Fruit fly (Drosophila melanogaster): Measurements from ENCODE around the gene Taf4.

The Taf4 gene

dm6 chr3L:16139131-16139530 lies 26.1 kb downstream of the Taf4 start (continued):
- TF ChIP-seq CG11696 (GFP tag; IDR thresholded peaks at IDR 0.05) (no peak), trem (tag; optimal IDR thresholded peaks at IDR 0.05) (peak; percentile 69), HmgZ (tag; optimal IDR thresholded peaks at IDR 0.05) (peak; percentile 42), Drgx (GFP tag; IDR thresholded peaks at IDR 0.05) (no peak), Xrp1 (GFP tag; IDR thresholded peaks at IDR 0.05) (no peak), Sry-β (GFP tag; optimal IDR thresholded peaks at IDR 0.05) (no peak), Deaf1 (tag; optimal IDR thresholded peaks at IDR 0.05) (no peak), Antp (GFP tag; optimal IDR thresholded peaks at IDR 0.05) (no peak), usp (GFP tag; optimal IDR thresholded peaks at IDR 0.05) (no peak), CG15514 (GFP tag; optimal IDR thresholded peaks at IDR 0.05) (peak; percentile 51), CG15479 (GFP tag; optimal IDR thresholded peaks at IDR 0.05) (no peak), CG10267 (tag; optimal IDR thresholded peaks at IDR 0.05) (peak; percentile 31), CG17186 (GFP tag; optimal IDR thresholded peaks at IDR 0.05) (peak; percentile 20), CG9797 (GFP tag; optimal IDR thresholded peaks at IDR 0.05) (peak; percentile 9), stwl (tag; optimal IDR thresholded peaks at IDR 0.05) (peak; percentile 58), Stat92E (GFP tag; optimal IDR thresholded peaks at IDR 0.05) (no peak), CG17612 (GFP tag; IDR thresholded peaks at IDR 0.05) (no peak), HLH4C (GFP tag; IDR thresholded peaks at IDR 0.05; ENCODE audit: partially characterized antibody) (peak; percentile 44; the same call in 1 of the 3 replicates), Spps (tag; optimal IDR thresholded peaks at IDR 0.05) (no peak), Blimp-1 (GFP tag; optimal IDR thresholded peaks at IDR 0.05) (no peak), CG3847 (GFP tag; IDR thresholded peaks at IDR 0.05) (no peak), MTF-1 (GFP tag; optimal IDR thresholded peaks at IDR 0.05; ENCODE audit: borderline replicate concordance) (no peak), grn (GFP tag; optimal IDR thresholded peaks at IDR 0.05) (peak; percentile 37), CG2129 (GFP tag; IDR thresholded peaks at IDR 0.05; ENCODE audit: partially characterized antibody) (no peak), CG32767 (GFP tag; IDR thresholded peaks at IDR 0.05) (no peak), CG13424 (tag; optimal IDR thresholded peaks at IDR 0.05) (no peak), Meics (GFP tag; optimal IDR thresholded peaks at IDR 0.05) (no peak), Bgb (GFP tag; IDR thresholded peaks at IDR 0.05; ENCODE audit: partially characterized antibody) (peak; percentile 49), CG10147 (GFP tag; optimal IDR thresholded peaks at IDR 0.05) (no peak), tin (GFP tag; optimal IDR thresholded peaks at IDR 0.05) (no peak), CG6791 (GFP tag; IDR thresholded peaks at IDR 0.05; ENCODE audit: partially characterized antibody) (peak; percentile 46; the same call in 1 of the 3 replicates), Scr (GFP tag; IDR thresholded peaks at IDR 0.05; ENCODE audit: partially characterized antibody) (peak; percentile 16; the same call in 1 of the 2 replicates), lbe (GFP tag; optimal IDR thresholded peaks at IDR 0.05) (peak; percentile 48), Bteb2 (GFP tag; optimal IDR thresholded peaks at IDR 0.05) (no peak), Ets97D (GFP tag; optimal IDR thresholded peaks at IDR 0.05) (peak; percentile 71), CG8924 (tag; optimal IDR thresholded peaks at IDR 0.05) (no peak), Optix (GFP tag; IDR thresholded peaks at IDR 0.05) (no peak), CG9609 (GFP tag; optimal IDR thresholded peaks at IDR 0.05) (no peak), CG30020 (tag; optimal IDR thresholded peaks at IDR 0.05) (no peak), vnd (GFP tag; IDR thresholded peaks at IDR 0.05; ENCODE audit: partially characterized antibody) (no peak), row (GFP tag; IDR thresholded peaks at IDR 0.05) (no peak), onecut (GFP tag; IDR thresholded peaks at IDR 0.05) (no peak), pb (GFP tag; optimal IDR thresholded peaks at IDR 0.05) (no peak), CG13287 (GFP tag; IDR thresholded peaks at IDR 0.05; ENCODE audit: partially characterized antibody) (peak; percentile 48), CG33557 (GFP tag; optimal IDR thresholded peaks at IDR 0.05) (no peak), CG14710 (tag; optimal IDR thresholded peaks at IDR 0.05) (peak; percentile 57), Opbp (GFP tag; IDR thresholded peaks at IDR 0.05; ENCODE audit: partially characterized antibody) (no peak), wor (GFP tag; IDR thresholded peaks at IDR 0.05) (no peak), Sox102F (GFP tag; optimal IDR thresholded peaks at IDR 0.05) (no peak), fd64A (GFP tag; optimal IDR thresholded peaks at IDR 0.05) (no peak)

Data from whole organism, embryonic.